Worm (Caenorhabditis elegans) whole organism, L1 larva: ENCODE measurements around the gene tyr-1.

ENCODE experiments used
- C16A3.4 ChIP-seq: fragments of 150-350 bp; optimal IDR thresholded peaks from 2 replicates; lab custom pipeline; 2014; ENCODE audit warnings: missing biosample characterization, missing genetic modification characterization
- Y116A8C.19 ChIP-seq: sonication (generic microtip); optimal IDR thresholded peaks from 2 replicates; lab custom pipeline; 2016; ENCODE audit warnings: missing compliant biosample characterization, missing genetic modification characterization, borderline replicate concordance
- aha-1 ChIP-seq: fragments of 150-350 bp; optimal IDR thresholded peaks from 2 replicates; lab custom pipeline; 2014; ENCODE audit warnings: missing biosample characterization, missing genetic modification characterization
- alr-1 ChIP-seq: fragments of 200-800 bp; sonication (Bioruptor generic); optimal IDR thresholded peaks from 2 replicates; lab custom pipeline; 2018; ENCODE audit warnings: borderline replicate concordance, mild to moderate bottlenecking, missing genetic modification characterization, missing compliant biosample characterization
- aly-2 ChIP-seq: fragments of 150-350 bp; optimal IDR thresholded peaks from 2 replicates; lab custom pipeline; 2014; ENCODE audit warnings: missing biosample characterization, missing genetic modification characterization
- blmp-1 ChIP-seq: fragments of 150-350 bp; optimal IDR thresholded peaks from 2 replicates; lab custom pipeline; 2014; ENCODE audit warnings: missing biosample characterization, missing genetic modification characterization
- ceh-63 ChIP-seq: fragments of 200-800 bp; sonication (Bioruptor generic); optimal IDR thresholded peaks from 2 replicates; lab custom pipeline; 2018; ENCODE audit warnings: mild to moderate bottlenecking, missing genetic modification characterization, missing compliant biosample characterization
- ceh-88 ChIP-seq: fragments of 200-800 bp; sonication (Bioruptor generic); IDR thresholded peaks from 2 replicates; pipeline ENCODE4 v1.3.6; 2022; ENCODE audit warnings: missing genetic modification characterization, missing compliant biosample characterization
- ceh-90 ChIP-seq: sonication (generic microtip); optimal IDR thresholded peaks from 2 replicates; lab custom pipeline; 2016; ENCODE audit warnings: missing genetic modification characterization, missing compliant biosample characterization
- dpl-1 ChIP-seq, 3 experiments: fragments of 150-350 bp in 2 of 3; sonication (generic microtip) in 1 of 3; optimal IDR thresholded peaks; 2 replicates each; lab custom pipeline; 2014 to 2017; ENCODE audit warnings: missing biosample characterization in 3 of 3, missing genetic modification characterization in 3 of 3, missing genetic modification reagents in 3 of 3
- efl-1 ChIP-seq, 4 experiments: fragments of 150-350 bp; optimal IDR thresholded peaks in 3 of 4; peaks in 1 of 4; 1 replicate in 1 of 4; 2 replicates in 3 of 4; lab custom pipeline; 2014; ENCODE audit warnings: missing biosample characterization in 2 of 4, missing genetic modification characterization in 2 of 4, missing genetic modification reagents in 2 of 4
- ets-5 ChIP-seq: fragments of 200-800 bp; sonication (Bioruptor generic); IDR thresholded peaks from 2 replicates; pipeline ENCODE4 v1.3.6; 2022; ENCODE audit warnings: missing genetic modification characterization, missing compliant biosample characterization
- fkh-10 ChIP-seq: sonication (generic microtip); optimal IDR thresholded peaks from 2 replicates; lab custom pipeline; 2017; ENCODE audit warnings: missing biosample characterization, missing genetic modification reagents, missing genetic modification characterization
- fkh-8 ChIP-seq: sonication (generic microtip); optimal IDR thresholded peaks from 2 replicates; lab custom pipeline; 2016; ENCODE audit warnings: mild to moderate bottlenecking, missing genetic modification characterization, missing compliant biosample characterization
- grh-1 ChIP-seq: fragments of 200-800 bp; sonication (Bioruptor generic); IDR thresholded peaks from 2 replicates; pipeline ENCODE4 v1.3.6; 2022; ENCODE audit warnings: missing genetic modification reagents, missing genetic modification characterization, missing compliant biosample characterization
- hlh-4 ChIP-seq: sonication (generic microtip); optimal IDR thresholded peaks from 2 replicates; lab custom pipeline; 2016; ENCODE audit warnings: mild to moderate bottlenecking, missing genetic modification characterization, missing compliant biosample characterization
- irx-1 ChIP-seq: sonication (generic microtip); optimal IDR thresholded peaks from 2 replicates; lab custom pipeline; 2016; ENCODE audit warnings: missing genetic modification characterization, missing compliant biosample characterization
- isw-1 ChIP-seq: fragments of 200-800 bp; sonication (Bioruptor generic); IDR thresholded peaks from 2 replicates; pipeline ENCODE4 v1.3.6; 2022; ENCODE audit warnings: missing genetic modification characterization, missing compliant biosample characterization
- lin-13 ChIP-seq: fragments of 150-350 bp; optimal IDR thresholded peaks from 2 replicates; lab custom pipeline; 2014; ENCODE audit warnings: missing biosample characterization, missing genetic modification reagents, missing genetic modification characterization
- lin-14 ChIP-seq: fragments of 200-800 bp; sonication (Bioruptor generic); optimal IDR thresholded peaks from 2 replicates; lab custom pipeline; 2018; ENCODE audit warnings: mild to moderate bottlenecking, missing genetic modification characterization, moderate library complexity, missing compliant biosample characterization
- lin-15B ChIP-seq: fragments of 150-350 bp; sonication (generic microtip); optimal IDR thresholded peaks from 3 replicates; lab custom pipeline; 2014; ENCODE audit warnings: missing biosample characterization, missing genetic modification characterization
- lin-39 ChIP-seq: fragments of 150-350 bp; optimal IDR thresholded peaks from 2 replicates; lab custom pipeline; 2014; ENCODE audit warnings: missing biosample characterization, missing genetic modification reagents, missing genetic modification characterization
- lir-3 ChIP-seq: sonication (generic microtip); optimal IDR thresholded peaks from 2 replicates; lab custom pipeline; 2016; ENCODE audit warnings: mild to moderate bottlenecking, missing genetic modification characterization, moderate library complexity, missing compliant biosample characterization; ENCODE audit not compliant: poor library complexity
- lsy-2 ChIP-seq, 2 experiments: fragments of 150-350 bp; optimal IDR thresholded peaks; 2 replicates each; lab custom pipeline; 2014; ENCODE audit warnings: missing biosample characterization in 2 of 2, missing genetic modification characterization in 2 of 2
- mab-9 ChIP-seq: fragments of 200-800 bp; sonication (Bioruptor generic); IDR thresholded peaks from 2 replicates; pipeline ENCODE4 v1.3.6; 2022; ENCODE audit warnings: missing genetic modification reagents, missing genetic modification characterization, missing compliant biosample characterization
- mdl-1 ChIP-seq, 2 experiments: fragments of 150-350 bp; optimal IDR thresholded peaks; 2 replicates each; lab custom pipeline; 2014 to 2017; ENCODE audit warnings: missing biosample characterization in 2 of 2, missing genetic modification characterization in 2 of 2, inconsistent platforms in 1 of 2
- mep-1 ChIP-seq: fragments of 150-350 bp; optimal IDR thresholded peaks from 2 replicates; lab custom pipeline; 2014; ENCODE audit warnings: missing biosample characterization, missing genetic modification characterization
- nhr-12 ChIP-seq: sonication (generic microtip); optimal IDR thresholded peaks from 2 replicates; lab custom pipeline; 2017; ENCODE audit warnings: missing biosample characterization, missing genetic modification characterization
- nhr-19 ChIP-seq: fragments of 200-800 bp; sonication (Bioruptor generic); conservative IDR thresholded peaks from 2 replicates; pipeline ENCODE4 v1.3.6; 2022; ENCODE audit warnings: missing genetic modification characterization, missing compliant biosample characterization
- nhr-237 ChIP-seq: fragments of 150-350 bp; optimal IDR thresholded peaks from 2 replicates; lab custom pipeline; 2014; ENCODE audit warnings: missing biosample characterization, missing genetic modification characterization
- nhr-28 ChIP-seq: fragments of 150-350 bp; optimal IDR thresholded peaks from 2 replicates; lab custom pipeline; 2014; ENCODE audit warnings: missing biosample characterization, missing genetic modification characterization
- nhr-71 ChIP-seq: sonication (generic microtip); optimal IDR thresholded peaks from 2 replicates; lab custom pipeline; 2016; ENCODE audit warnings: mild to moderate bottlenecking, missing genetic modification characterization, moderate library complexity, missing compliant biosample characterization
- nhr-77 ChIP-seq: fragments of 150-350 bp; optimal IDR thresholded peaks from 2 replicates; lab custom pipeline; 2014; ENCODE audit warnings: missing biosample characterization, missing genetic modification characterization
- pag-3 ChIP-seq: sonication (generic microtip); optimal IDR thresholded peaks from 2 replicates; lab custom pipeline; 2017; ENCODE audit warnings: missing genetic modification characterization, mild to moderate bottlenecking, missing compliant biosample characterization, antibody characterized with exemption, borderline replicate concordance; ENCODE audit not compliant: insufficient read depth
- pqm-1 ChIP-seq: sonication (generic microtip); optimal IDR thresholded peaks from 3 replicates; lab custom pipeline; 2017; ENCODE audit warnings: missing biosample characterization, missing genetic modification characterization
- skn-1 ChIP-seq: fragments of 150-350 bp; optimal IDR thresholded peaks from 2 replicates; lab custom pipeline; 2014; ENCODE audit warnings: missing biosample characterization, missing genetic modification characterization
- snpc-4 ChIP-seq: fragments of 150-350 bp; optimal IDR thresholded peaks from 2 replicates; lab custom pipeline; 2014; ENCODE audit warnings: missing biosample characterization, missing genetic modification characterization
- snu-23 ChIP-seq: sonication (generic microtip); optimal IDR thresholded peaks from 2 replicates; lab custom pipeline; 2016; ENCODE audit warnings: missing genetic modification characterization, missing compliant biosample characterization
- sox-4 ChIP-seq: sonication (generic microtip); optimal IDR thresholded peaks from 2 replicates; lab custom pipeline; 2016; ENCODE audit warnings: missing genetic modification characterization, missing compliant biosample characterization
- swsn-7 ChIP-seq: sonication (generic microtip); optimal IDR thresholded peaks from 2 replicates; lab custom pipeline; 2016; ENCODE audit warnings: missing genetic modification characterization, missing compliant biosample characterization
- tbx-2 ChIP-seq: sonication (generic microtip); optimal IDR thresholded peaks from 2 replicates; lab custom pipeline; 2016; ENCODE audit warnings: missing genetic modification characterization, missing compliant biosample characterization
- unc-130 ChIP-seq: fragments of 150-350 bp; optimal IDR thresholded peaks from 2 replicates; lab custom pipeline; 2017; ENCODE audit warnings: missing biosample characterization, missing genetic modification characterization, inconsistent platforms
- unc-30 ChIP-seq: sonication (generic microtip); optimal IDR thresholded peaks from 2 replicates; lab custom pipeline; 2017; ENCODE audit warnings: missing biosample characterization, missing genetic modification characterization
- unc-98 ChIP-seq: fragments of 200-800 bp; sonication (Bioruptor generic); IDR thresholded peaks from 2 replicates; pipeline ENCODE4 v1.3.6; 2022; ENCODE audit warnings: missing genetic modification characterization, missing compliant biosample characterization
- zip-4 ChIP-seq: fragments of 200-800 bp; sonication (Bioruptor generic); optimal IDR thresholded peaks from 2 replicates; lab custom pipeline; 2018; ENCODE audit warnings: mild to moderate bottlenecking, missing genetic modification characterization, moderate library complexity, missing compliant biosample characterization
- ztf-11 ChIP-seq, 2 experiments: sonication (generic microtip); optimal IDR thresholded peaks; 2 replicates each; lab custom pipeline; 2016 to 2017; ENCODE audit warnings: missing genetic modification characterization in 2 of 2, missing biosample characterization in 1 of 2, missing compliant biosample characterization in 1 of 2
- ztf-4 ChIP-seq: fragments of 150-350 bp; optimal IDR thresholded peaks from 2 replicates; lab custom pipeline; 2014; ENCODE audit warnings: missing biosample characterization, missing genetic modification characterization

tyr-1 gene

ce11 chrIII:7893224-7893623 lies 19.6 kb downstream of the tyr-1 start:
- TF ChIP-seq mdl-1 (tag; optimal IDR thresholded peaks at IDR 0.05; lab: Kevin White, UChicago), result no peak
- TF ChIP-seq fkh-8, result peak; percentile 27
- TF ChIP-seq alr-1 (tag; lab: Kevin White, UChicago), result no peak
- TF ChIP-seq blmp-1 (tag; lab: Kevin White, UChicago), result no peak
- TF ChIP-seq efl-1 (optimal IDR thresholded peaks at IDR 0.05; lab: Kevin White, UChicago), result no peak
- peak in 1 of 2 experiments; percentile 54 for TF ChIP-seq efl-1 (GFP tag; optimal IDR thresholded peaks at IDR 0.05 in 1 of 2; lab: Kevin White, UChicago)
- no peak for TF ChIP-seq nhr-12 (tag; lab: Kevin White, UChicago)
- TF ChIP-seq lin-13 (GFP tag; lab: Kevin White, UChicago), result no peak
- TF ChIP-seq snpc-4 (tag; lab: Kevin White, UChicago), result no peak

ce11 chrIII:7894724-7895123 lies 21.1 kb downstream of the tyr-1 start, which contains the start of gene ZK688.4:
Gene ZK688.4 (plus strand): TSS chrIII:7895024.
- TF ChIP-seq hlh-4 (tag; lab: Kevin White, UChicago), result no peak
- no peak for TF ChIP-seq alr-1 (tag; lab: Kevin White, UChicago)
- no peak for TF ChIP-seq lir-3 (tag; lab: Kevin White, UChicago)
- TF ChIP-seq unc-130 (tag; lab: Kevin White, UChicago), result no peak
- no peak for TF ChIP-seq ztf-4
- TF ChIP-seq nhr-71 (tag; lab: Kevin White, UChicago), result no peak
- TF ChIP-seq skn-1 (tag; lab: Kevin White, UChicago), result no peak
- TF ChIP-seq swsn-7 (tag; lab: Kevin White, UChicago), result no peak
- no peak for TF ChIP-seq mep-1 (tag; lab: Kevin White, UChicago)
- no peak for TF ChIP-seq nhr-77 (tag; lab: Kevin White, UChicago)
- TF ChIP-seq lin-39, result no peak
- TF ChIP-seq fkh-8, result no peak
- no peak for TF ChIP-seq pqm-1 (tag; lab: Kevin White, UChicago)
- no peak for TF ChIP-seq Y116A8C.19 (tag; lab: Kevin White, UChicago)
- no peak for TF ChIP-seq aha-1
- TF ChIP-seq unc-98, result no peak
- no peak for TF ChIP-seq nhr-28 (tag; lab: Kevin White, UChicago)
- TF ChIP-seq lin-15B, result no peak

ce11 chrIII:7896925-7897324 lies 23.3 kb downstream of the tyr-1 start, which contains the start of gene ZK688.10:
Gene ZK688.10 (minus strand): TSS chrIII:7897025.
- TF ChIP-seq ets-5 (GFP tag; lab: Robert Waterston, UW) (no peak), isw-1 (GFP tag; lab: Robert Waterston, UW) (no peak), irx-1 (no peak), unc-30 (no peak), ztf-11 (tag; optimal IDR thresholded peaks at IDR 0.05; lab: Kevin White, UChicago) (no peak)

- no peak for TF ChIP-seq ztf-11 (tag; optimal IDR thresholded peaks at IDR 0.05; lab: Kevin White, UChicago)
- TF ChIP-seq pag-3 (tag; lab: Kevin White, UChicago), result no peak
- TF ChIP-seq zip-4 (GFP tag; lab: Kevin White, UChicago), result no peak
- peak in 1 of 3 experiments; percentile 9 for TF ChIP-seq dpl-1 (GFP tag; optimal IDR thresholded peaks at IDR 0.05; lab: Kevin White, UChicago)
- peak; percentile 83 for TF ChIP-seq grh-1
- TF ChIP-seq nhr-19 (GFP tag; lab: Robert Waterston, UW), result peak; percentile 80
- no peak for TF ChIP-seq ztf-4
- no peak for TF ChIP-seq ceh-90 (tag; lab: Kevin White, UChicago)
- no peak for TF ChIP-seq lin-39
- no peak for TF ChIP-seq hlh-4 (tag; lab: Kevin White, UChicago)
- TF ChIP-seq alr-1 (tag; lab: Kevin White, UChicago), result no peak
- peak; percentile 22 for TF ChIP-seq C16A3.4 (tag; lab: Kevin White, UChicago)
- no peak for TF ChIP-seq mep-1 (tag; lab: Kevin White, UChicago)
- TF ChIP-seq fkh-10 (GFP tag; lab: Kevin White, UChicago), result no peak
- TF ChIP-seq lir-3 (tag; lab: Kevin White, UChicago), result no peak
- no peak for TF ChIP-seq sox-4 (tag; lab: Kevin White, UChicago)
- TF ChIP-seq ceh-63 (GFP tag; lab: Kevin White, UChicago), result no peak
- TF ChIP-seq snu-23 (GFP tag; lab: Kevin White, UChicago), result peak; percentile 58
- peak; percentile 62 for TF ChIP-seq tbx-2 (tag; lab: Kevin White, UChicago)
- TF ChIP-seq aly-2 (tag; lab: Kevin White, UChicago), result no peak
- peak; percentile 1 for TF ChIP-seq nhr-237 (tag; lab: Kevin White, UChicago)
- no peak for TF ChIP-seq mab-9
- peak; percentile 25 to 88 for TF ChIP-seq lsy-2 (tag; optimal IDR thresholded peaks at IDR 0.05; lab: Kevin White, UChicago)
- peak; percentile 57 for TF ChIP-seq lin-14 (GFP tag; lab: Kevin White, UChicago)
- peak; percentile 55 for TF ChIP-seq blmp-1 (tag; lab: Kevin White, UChicago)
- no peak for TF ChIP-seq ceh-88
Observed at ce11 chrIII:7897733-7898132, 24.2 kb downstream of the tyr-1 start.
